Fruit fly (Drosophila melanogaster) whole organism, prepupa: ENCODE data around the gene AP-1gamma.

Source experiments
- CG10669 ChIP-seq: fragments of 200-800 bp; sonication (Bioruptor generic); optimal IDR thresholded peaks from 3 replicates; lab custom pipeline; 2018; ENCODE audit warnings: missing biosample characterization, mild to moderate bottlenecking, missing genetic modification characterization, moderate library complexity
- CG11294 ChIP-seq: fragments of 200-800 bp; sonication (Bioruptor generic); IDR thresholded peaks from 2 replicates; pipeline ENCODE4 v1.3.6; 2022; ENCODE audit warnings: missing biosample characterization, missing genetic modification characterization
- CG11762 ChIP-seq: fragments of 200-800 bp; sonication (Bioruptor generic); optimal IDR thresholded peaks from 3 replicates; lab custom pipeline; 2016; ENCODE audit warnings: missing biosample characterization, missing genetic modification characterization; ENCODE audit not compliant: insufficient read depth
- CG15336 ChIP-seq: fragments of 200-800 bp; sonication (Bioruptor generic); IDR thresholded peaks from 2 replicates; pipeline ENCODE4 v1.3.6; 2022; ENCODE audit warnings: missing biosample characterization, missing genetic modification characterization
- CG1621 ChIP-seq: fragments of 200-800 bp; sonication (Bioruptor generic); optimal IDR thresholded peaks from 3 replicates; lab custom pipeline; 2018; ENCODE audit warnings: missing biosample characterization, mild to moderate bottlenecking, missing genetic modification characterization
- CG3032 ChIP-seq: fragments of 200-800 bp; optimal IDR thresholded peaks from 2 replicates; lab custom pipeline; 2019; ENCODE audit warnings: missing biosample characterization, mild to moderate bottlenecking, missing genetic modification characterization, moderate library complexity
- CG31627 ChIP-seq: fragments of 200-800 bp; sonication (Bioruptor generic); optimal IDR thresholded peaks from 3 replicates; lab custom pipeline; 2016; ENCODE audit warnings: missing biosample characterization, missing genetic modification characterization
- CG32006 ChIP-seq: fragments of 200-800 bp; sonication (Bioruptor generic); optimal IDR thresholded peaks from 3 replicates; lab custom pipeline; 2017; ENCODE audit warnings: missing biosample characterization, mild to moderate bottlenecking, missing genetic modification characterization
- CG34406 ChIP-seq: fragments of 200-800 bp; sonication (Bioruptor generic); optimal IDR thresholded peaks from 3 replicates; lab custom pipeline; 2016; ENCODE audit warnings: missing biosample characterization, missing genetic modification characterization
- CG3919 ChIP-seq: fragments of 200-800 bp; sonication (Bioruptor generic); optimal IDR thresholded peaks from 3 replicates; lab custom pipeline; 2016; ENCODE audit warnings: missing biosample characterization, missing genetic modification characterization
- CG4318 ChIP-seq: fragments of 200-800 bp; sonication (Bioruptor generic); optimal IDR thresholded peaks from 3 replicates; lab custom pipeline; 2017; ENCODE audit warnings: missing biosample characterization, mild to moderate bottlenecking, missing genetic modification characterization
- CG6163 ChIP-seq: fragments of 200-800 bp; sonication (Bioruptor generic); IDR thresholded peaks from 3 replicates; pipeline ENCODE4 v1.3.6; 2022; ENCODE audit warnings: missing biosample characterization, missing genetic modification characterization
- CG6792 ChIP-seq: fragments of 200-800 bp; sonication (Bioruptor generic); optimal IDR thresholded peaks from 3 replicates; lab custom pipeline; 2016; ENCODE audit warnings: missing biosample characterization, missing genetic modification characterization
- CG8119 ChIP-seq: fragments of 200-800 bp; sonication (Bioruptor generic); IDR thresholded peaks from 3 replicates; pipeline ENCODE4 v1.3.6; 2022; ENCODE audit warnings: missing biosample characterization, missing genetic modification characterization
- CG8319 ChIP-seq: fragments of 200-800 bp; sonication (Bioruptor generic); optimal IDR thresholded peaks from 3 replicates; lab custom pipeline; 2016; ENCODE audit warnings: missing biosample characterization, missing genetic modification characterization
- CG8632 ChIP-seq: fragments of 200-800 bp; sonication (Bioruptor generic); optimal IDR thresholded peaks from 3 replicates; lab custom pipeline; 2016; ENCODE audit warnings: missing biosample characterization, missing genetic modification characterization
- Eip75B ChIP-seq: fragments of 200-800 bp; sonication (Bioruptor generic); optimal IDR thresholded peaks from 3 replicates; lab custom pipeline; 2016; ENCODE audit warnings: missing biosample characterization, missing genetic modification characterization
- Eip93F ChIP-seq: fragments of 200-800 bp; sonication (Bioruptor generic); optimal IDR thresholded peaks from 2 replicates; lab custom pipeline; 2016; ENCODE audit warnings: missing biosample characterization, mild to moderate bottlenecking, missing genetic modification characterization
- Ets21C ChIP-seq: fragments of 200-800 bp; sonication (Bioruptor generic); optimal IDR thresholded peaks from 3 replicates; lab custom pipeline; 2016; ENCODE audit warnings: missing biosample characterization, missing genetic modification characterization
- Ets96B ChIP-seq: fragments of 200-800 bp; optimal IDR thresholded peaks from 2 replicates; lab custom pipeline; 2019; ENCODE audit warnings: missing biosample characterization, mild to moderate bottlenecking, missing genetic modification characterization, moderate library complexity
- Gug ChIP-seq: fragments of 200-800 bp; sonication (Bioruptor generic); IDR thresholded peaks from 2 replicates; pipeline ENCODE4 v1.3.6; 2022; ENCODE audit warnings: missing biosample characterization, missing genetic modification characterization
- Hr38 ChIP-seq: sonication (Bioruptor generic); optimal IDR thresholded peaks from 2 replicates; lab custom pipeline; 2016; ENCODE audit warnings: missing biosample characterization, missing genetic modification characterization
- Hr39 ChIP-seq: fragments of 200-800 bp; sonication (Bioruptor generic); optimal IDR thresholded peaks from 2 replicates; lab custom pipeline; 2016; ENCODE audit warnings: missing biosample characterization, missing genetic modification characterization
- Lpt ChIP-seq: fragments of 200-800 bp; sonication (Bioruptor generic); optimal IDR thresholded peaks from 3 replicates; lab custom pipeline; 2016; ENCODE audit warnings: missing biosample characterization, missing genetic modification characterization
- Met ChIP-seq: fragments of 200-800 bp; sonication (Bioruptor generic); optimal IDR thresholded peaks from 3 replicates; lab custom pipeline; 2016; ENCODE audit warnings: missing biosample characterization, missing genetic modification characterization
- OdsH ChIP-seq: fragments of 200-800 bp; sonication (Bioruptor generic); optimal IDR thresholded peaks from 3 replicates; lab custom pipeline; 2016; ENCODE audit warnings: missing biosample characterization, missing genetic modification characterization
- Smox ChIP-seq: fragments of 200-800 bp; sonication (Bioruptor generic); optimal IDR thresholded peaks from 3 replicates; lab custom pipeline; 2016; ENCODE audit warnings: missing biosample characterization, missing genetic modification characterization
- Sox102F ChIP-seq: fragments of 200-800 bp; sonication (Bioruptor generic); optimal IDR thresholded peaks from 2 replicates; lab custom pipeline; 2016; ENCODE audit warnings: missing biosample characterization, mild to moderate bottlenecking, missing genetic modification characterization
- Sox14 ChIP-seq: fragments of 200-800 bp; sonication (Bioruptor generic); optimal IDR thresholded peaks from 3 replicates; lab custom pipeline; 2016; ENCODE audit warnings: missing biosample characterization, missing genetic modification characterization
- Sox15 ChIP-seq: fragments of 200-800 bp; sonication (Bioruptor generic); optimal IDR thresholded peaks from 3 replicates; lab custom pipeline; 2016; ENCODE audit warnings: missing biosample characterization, missing genetic modification characterization
- achi ChIP-seq: fragments of 200-800 bp; sonication (Bioruptor generic); optimal IDR thresholded peaks from 3 replicates; lab custom pipeline; 2016; ENCODE audit warnings: missing biosample characterization, missing genetic modification characterization
- acj6 ChIP-seq: fragments of 200-800 bp; sonication (Bioruptor generic); optimal IDR thresholded peaks from 3 replicates; lab custom pipeline; 2016; ENCODE audit warnings: missing biosample characterization, missing genetic modification characterization
- cyc ChIP-seq: fragments of 200-800 bp; sonication (Bioruptor generic); optimal IDR thresholded peaks from 3 replicates; lab custom pipeline; 2016; ENCODE audit warnings: missing biosample characterization, missing genetic modification characterization
- dsx ChIP-seq: fragments of 200-800 bp; optimal IDR thresholded peaks from 3 replicates; lab custom pipeline; 2019; ENCODE audit warnings: missing biosample characterization, mild to moderate bottlenecking, missing genetic modification characterization, moderate library complexity; ENCODE audit not compliant: poor library complexity, severe bottlenecking
- eg ChIP-seq: fragments of 200-800 bp; sonication (Bioruptor generic); IDR thresholded peaks from 3 replicates; pipeline ENCODE4 v1.3.6; 2022; ENCODE audit warnings: missing biosample characterization, missing genetic modification characterization
- fd59A ChIP-seq: fragments of 200-800 bp; sonication (Bioruptor generic); optimal IDR thresholded peaks from 2 replicates; lab custom pipeline; 2017; ENCODE audit warnings: missing biosample characterization, mild to moderate bottlenecking, missing genetic modification characterization, missing genetic modification reagents
- fd85E ChIP-seq: fragments of 200-800 bp; sonication (Bioruptor generic); optimal IDR thresholded peaks from 3 replicates; lab custom pipeline; 2016; ENCODE audit warnings: missing biosample characterization, missing genetic modification characterization
- fkh ChIP-seq: fragments of 200-800 bp; sonication (Bioruptor generic); optimal IDR thresholded peaks from 3 replicates; lab custom pipeline; 2017; ENCODE audit warnings: missing biosample characterization, mild to moderate bottlenecking, missing genetic modification characterization, moderate library complexity
- lz ChIP-seq: fragments of 200-800 bp; sonication (Bioruptor generic); optimal IDR thresholded peaks from 3 replicates; lab custom pipeline; 2016; ENCODE audit warnings: missing biosample characterization, missing genetic modification characterization
- net ChIP-seq: fragments of 200-800 bp; sonication (Bioruptor generic); optimal IDR thresholded peaks from 3 replicates; lab custom pipeline; 2016; ENCODE audit warnings: missing biosample characterization, missing genetic modification characterization
- pdm3 ChIP-seq: fragments of 200-800 bp; sonication (Bioruptor generic); optimal IDR thresholded peaks from 3 replicates; lab custom pipeline; 2016; ENCODE audit warnings: missing biosample characterization, missing genetic modification characterization
- salr ChIP-seq, 2 experiments: fragments of 200-800 bp; sonication (Bioruptor generic); optimal IDR thresholded peaks; 3 replicates each; lab custom pipeline; 2016 to 2018; ENCODE audit warnings: missing biosample characterization in 2 of 2, missing genetic modification characterization in 2 of 2, mild to moderate bottlenecking in 1 of 2
- spab ChIP-seq: fragments of 200-800 bp; sonication (Bioruptor generic); optimal IDR thresholded peaks from 2 replicates; lab custom pipeline; 2017; ENCODE audit warnings: missing biosample characterization, mild to moderate bottlenecking, missing genetic modification characterization, missing genetic modification reagents
- ss ChIP-seq, 2 experiments: fragments of 200-800 bp; sonication (Bioruptor generic); optimal IDR thresholded peaks; 2 replicates in 1 of 2; 3 replicates in 1 of 2; lab custom pipeline; 2017 to 2018; ENCODE audit warnings: mild to moderate bottlenecking in 2 of 2, missing biosample characterization in 2 of 2, missing genetic modification characterization in 2 of 2, moderate library complexity in 1 of 2
- svp ChIP-seq: fragments of 200-800 bp; sonication (Bioruptor generic); peaks from one replicate; lab custom pipeline; 2016; ENCODE audit warnings: missing biosample characterization, missing genetic modification characterization
- topi ChIP-seq: fragments of 200-800 bp; sonication (Bioruptor generic); optimal IDR thresholded peaks from 3 replicates; lab custom pipeline; 2016; ENCODE audit warnings: missing biosample characterization, missing genetic modification characterization
- vri ChIP-seq: fragments of 200-800 bp; sonication (Bioruptor generic); optimal IDR thresholded peaks from 3 replicates; lab custom pipeline; 2016; ENCODE audit warnings: missing biosample characterization, mild to moderate bottlenecking, missing genetic modification characterization

Gene AP-1gamma

dm6 chrX:9155715-9156387 lies 47.4 kb downstream of the AP-1gamma start (continued):
- TF ChIP-seq Eip75B (GFP tag; lab: Kevin White, UChicago) = peak; percentile 17
- TF ChIP-seq eg = peak; percentile 54; the same call in 1 of the 3 replicates
- TF ChIP-seq CG3032 (tag; lab: Kevin White, UChicago) = peak; percentile 18
- no peak for TF ChIP-seq CG8319
- no peak for TF ChIP-seq Hr38 (GFP tag; lab: Kevin White, UChicago)
- TF ChIP-seq Sox102F (GFP tag; lab: Kevin White, UChicago) = no peak
- no peak for TF ChIP-seq CG11294
- TF ChIP-seq lz (GFP tag; lab: Kevin White, UChicago) = no peak
- peak; percentile 64 for TF ChIP-seq CG6163 (GFP tag; lab: Robert Waterston, UW)
- peak; percentile 22 for TF ChIP-seq topi
- TF ChIP-seq Smox (GFP tag; lab: Kevin White, UChicago) = peak; percentile 18
- peak in 1 of 2 experiments; percentile 58 for TF ChIP-seq salr (GFP tag; optimal IDR thresholded peaks at IDR 0.05; lab: Kevin White, UChicago)
- peak; percentile 36 for TF ChIP-seq pdm3 (GFP tag; lab: Kevin White, UChicago)
- TF ChIP-seq cyc (GFP tag; lab: Kevin White, UChicago) = no peak
- TF ChIP-seq dsx = peak; percentile 43
- TF ChIP-seq net (GFP tag; lab: Kevin White, UChicago) = no peak
- TF ChIP-seq Eip93F (GFP tag; lab: Kevin White, UChicago) = no peak
- TF ChIP-seq CG6792 (GFP tag; lab: Kevin White, UChicago) = no peak
- TF ChIP-seq CG10669 (GFP tag; lab: Kevin White, UChicago) = peak; percentile 16
- TF ChIP-seq CG8119 (GFP tag; lab: Robert Waterston, UW) = peak; percentile 51
- TF ChIP-seq vri (GFP tag; lab: Kevin White, UChicago) = peak; percentile 95
- TF ChIP-seq Lpt (GFP tag; lab: Kevin White, UChicago) = no peak
- TF ChIP-seq acj6 (GFP tag; lab: Kevin White, UChicago) = no peak
- no peak for TF ChIP-seq CG8632
- TF ChIP-seq, all 60 proteins: peak for 27

dm6 chrX:9156388-9156823 lies 47.9 kb downstream of the AP-1gamma start, which contains the start of gene His3.3B:
His3.3B (minus strand) TSS chrX:9156669.
- no peak for TF ChIP-seq Ets21C
- no peak for TF ChIP-seq Ets96B
- no peak for TF ChIP-seq CG10669 (GFP tag; lab: Kevin White, UChicago)
- peak; percentile 2 for TF ChIP-seq Eip93F (GFP tag; lab: Kevin White, UChicago)
- no peak for TF ChIP-seq dsx
- TF ChIP-seq CG3032 (tag; lab: Kevin White, UChicago) = no peak
- TF ChIP-seq lz (GFP tag; lab: Kevin White, UChicago) = no peak
- no peak for TF ChIP-seq Met (GFP tag; lab: Kevin White, UChicago)
- TF ChIP-seq Sox14 (GFP tag; lab: Kevin White, UChicago) = peak; percentile 15
- no peak for TF ChIP-seq OdsH
- no peak for TF ChIP-seq salr (GFP tag; optimal IDR thresholded peaks at IDR 0.05; lab: Kevin White, UChicago)
- no peak for TF ChIP-seq CG15336 (GFP tag; lab: Robert Waterston, UW)
- TF ChIP-seq vri (GFP tag; lab: Kevin White, UChicago) = peak; percentile 33
- no peak for TF ChIP-seq Gug (GFP tag; lab: Robert Waterston, UW)
- no peak for TF ChIP-seq Sox15
- TF ChIP-seq achi = no peak
- peak; percentile 60 for TF ChIP-seq svp (GFP tag; lab: Kevin White, UChicago)
- no peak for TF ChIP-seq spab (GFP tag; lab: Kevin White, UChicago)
- TF ChIP-seq eg = no peak; the same call in 2 of the 3 replicates
- no peak for TF ChIP-seq CG6792 (GFP tag; lab: Kevin White, UChicago)
- no peak for TF ChIP-seq fkh (GFP tag; lab: Kevin White, UChicago)
- TF ChIP-seq CG1621 (tag; lab: Kevin White, UChicago) = no peak
- TF ChIP-seq Hr38 (GFP tag; lab: Kevin White, UChicago) = no peak
- no peak for TF ChIP-seq net (GFP tag; lab: Kevin White, UChicago)
- no peak for TF ChIP-seq CG31627 (GFP tag; lab: Kevin White, UChicago)
- TF ChIP-seq pdm3 (GFP tag; lab: Kevin White, UChicago) = no peak
- TF ChIP-seq fd85E (GFP tag; lab: Kevin White, UChicago) = peak; percentile 3
- TF ChIP-seq CG3919 (GFP tag; lab: Kevin White, UChicago) = no peak
- no peak for TF ChIP-seq CG4318 (GFP tag; lab: Kevin White, UChicago)
- no peak for TF ChIP-seq CG32006 (GFP tag; lab: Kevin White, UChicago)
- no peak for TF ChIP-seq CG34406 (GFP tag; lab: Kevin White, UChicago)
- TF ChIP-seq CG8319 = no peak
- peak; percentile 31 for TF ChIP-seq topi
- no peak for TF ChIP-seq CG6163 (GFP tag; lab: Robert Waterston, UW)
- no peak for TF ChIP-seq Lpt (GFP tag; lab: Kevin White, UChicago)
- TF ChIP-seq fd59A (GFP tag; lab: Kevin White, UChicago) = no peak
- TF ChIP-seq Hr39 = no peak
- no peak for TF ChIP-seq CG11762
- TF ChIP-seq ss (GFP tag; optimal IDR thresholded peaks at IDR 0.05; lab: Kevin White, UChicago) = no peak
- no peak for TF ChIP-seq cyc (GFP tag; lab: Kevin White, UChicago)
